Fruit fly (Drosophila melanogaster) S2 (cell line): Measurements from ENCODE around the gene CG2861.

Source experiments
- CG8478 ChIP-seq: fragments of >200 bp; optimal IDR thresholded peaks from 2 replicates; lab custom pipeline; 2018
- CTCF ChIP-seq, 2 experiments: fragments of >200 bp; optimal IDR thresholded peaks; 2 replicates each; lab custom pipeline; 2018

DNA sequence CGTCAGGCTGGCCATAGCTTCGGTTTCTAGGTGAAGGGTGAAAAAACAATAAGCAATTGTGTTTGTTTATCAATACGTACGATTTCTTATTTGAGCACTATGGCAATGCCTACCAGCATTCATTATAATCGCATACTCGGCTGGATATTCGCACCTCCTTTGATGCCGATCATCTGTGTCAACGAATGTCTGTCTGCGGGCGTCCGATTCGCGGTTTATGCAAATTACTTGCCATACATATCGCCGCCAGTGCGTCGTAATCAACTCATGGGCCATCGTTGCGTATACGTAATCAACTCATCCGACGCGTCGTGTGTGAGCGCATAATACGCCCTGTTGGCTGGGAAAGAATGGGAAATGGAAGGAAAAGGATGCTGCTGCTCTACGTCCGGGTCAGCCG lies 22.0 kb downstream of the CG2861 start, which contains the start of gene CG15471:
- TF ChIP-seq CTCF (optimal IDR thresholded peaks at IDR 0.05; lab: Kevin White, UChicago) (no peak), CG8478 (lab: Kevin White, UChicago) (no peak)
